Fruit fly (Drosophila melanogaster): ENCODE measurements around the gene CG3777.

Gene CG3777

dm6 chrX:395746-396145, 116.2 kb downstream of the CG3777 start, which contains the start of gene sc:
Gene sc, plus strand, starts transcription at chrX:396060.
- no peak for TF ChIP-seq fd96Ca (GFP tag; IDR thresholded peaks at IDR 0.05)
- no peak for TF ChIP-seq rn (GFP tag; IDR thresholded peaks at IDR 0.05)
- TF ChIP-seq CG8159 (tag; optimal IDR thresholded peaks at IDR 0.05), result no peak
- TF ChIP-seq EcR (GFP tag; optimal IDR thresholded peaks at IDR 0.05), result no peak
- TF ChIP-seq Snoo (tag; optimal IDR thresholded peaks at IDR 0.05), result no peak
- no peak for TF ChIP-seq CG17806 (tag; optimal IDR thresholded peaks at IDR 0.05)
- TF ChIP-seq CG32121 (GFP tag; IDR thresholded peaks at IDR 0.05), result no peak
- no peak for TF ChIP-seq CG14655 (GFP tag; optimal IDR thresholded peaks at IDR 0.05)
- TF ChIP-seq CG13204 (GFP tag; optimal IDR thresholded peaks at IDR 0.05), result no peak
- no peak for TF ChIP-seq gl (tag; optimal IDR thresholded peaks at IDR 0.05)
- no peak for TF ChIP-seq CG15710 (tag; optimal IDR thresholded peaks at IDR 0.05)
- no peak for TF ChIP-seq D1 (tag; optimal IDR thresholded peaks at IDR 0.05)
- no peak for TF ChIP-seq CG4496 (GFP tag; IDR thresholded peaks at IDR 0.05)
- no peak for TF ChIP-seq Ets98B (GFP tag; IDR thresholded peaks at IDR 0.05)
- TF ChIP-seq CG12605 (GFP tag; IDR thresholded peaks at IDR 0.05), result no peak
- TF ChIP-seq Pif1A (GFP tag; optimal IDR thresholded peaks at IDR 0.05), result no peak
- TF ChIP-seq CG10348 (GFP tag; IDR thresholded peaks at IDR 0.05), result no peak
- TF ChIP-seq CG34367 (tag; optimal IDR thresholded peaks at IDR 0.05), result no peak
- TF ChIP-seq Pif1B (GFP tag; optimal IDR thresholded peaks at IDR 0.05), result no peak

- no peak for TF ChIP-seq CG34367 (tag; optimal IDR thresholded peaks at IDR 0.05)
Measured at dm6 chrX:399732-400131, 120.2 kb downstream of the CG3777 start.
